Fruit fly (Drosophila melanogaster) whole organism, wandering third instar larva: ENCODE measurements around the gene CG13727.

ENCODE experiments used
- Abd-B ChIP-seq: fragments of >200 bp; optimal IDR thresholded peaks from 2 replicates; lab custom pipeline; 2017; ENCODE audit warnings: missing biosample characterization, missing genetic modification characterization
- CG9705 ChIP-seq: fragments of 200-800 bp; sonication (Bioruptor generic); optimal IDR thresholded peaks from 2 replicates; lab custom pipeline; 2018; ENCODE audit warnings: missing biosample characterization, mild to moderate bottlenecking, missing genetic modification characterization
- Dif ChIP-seq: fragments of 200-275, 200-300 bp; sonication (Bioruptor generic); optimal IDR thresholded peaks from 2 replicates; lab custom pipeline; 2018; ENCODE audit warnings: missing biosample characterization, missing genetic modification characterization; ENCODE audit not compliant: partially characterized antibody
- Hr78 ChIP-seq: fragments of >200 bp; optimal IDR thresholded peaks from 2 replicates; lab custom pipeline; 2017; ENCODE audit warnings: missing biosample characterization, missing genetic modification characterization
- Hr83 ChIP-seq: fragments of 200-300 bp; sonication (Bioruptor generic); optimal IDR thresholded peaks from 2 replicates; lab custom pipeline; 2016; ENCODE audit warnings: missing biosample characterization, mild to moderate bottlenecking, missing genetic modification characterization, moderate library complexity; ENCODE audit not compliant: poor library complexity, severe bottlenecking
- Mio ChIP-seq: sonication (Bioruptor generic); optimal IDR thresholded peaks from 2 replicates; lab custom pipeline; 2016; ENCODE audit warnings: missing biosample characterization, missing genetic modification characterization
- Myc ChIP-seq: fragments of >200 bp; optimal IDR thresholded peaks from 2 replicates; lab custom pipeline; 2017
- N ChIP-seq: fragments of >200 bp; optimal IDR thresholded peaks from 2 replicates; lab custom pipeline; 2018; ENCODE audit warnings: missing biosample characterization, missing external identifiers, missing genetic modification characterization
- Rel ChIP-seq, 2 experiments: fragments of 200-800 bp; sonication (Bioruptor generic) in 1 of 2; optimal IDR thresholded peaks; 2 replicates in 1 of 2; 3 replicates in 1 of 2; lab custom pipeline; 2016 to 2019; ENCODE audit warnings: mild to moderate bottlenecking in 2 of 2, missing biosample characterization in 2 of 2, missing genetic modification characterization in 2 of 2, moderate library complexity in 1 of 2
- dsf ChIP-seq: sonication (Bioruptor generic); optimal IDR thresholded peaks from 2 replicates; lab custom pipeline; 2016; ENCODE audit warnings: missing biosample characterization, missing genetic modification characterization, borderline replicate concordance
- pan ChIP-seq: fragments of >200 bp; optimal IDR thresholded peaks from 2 replicates; lab custom pipeline; 2017
- psq ChIP-seq: fragments of 200-800 bp; sonication (Bioruptor generic); optimal IDR thresholded peaks from 3 replicates; lab custom pipeline; 2017; ENCODE audit warnings: missing biosample characterization, mild to moderate bottlenecking, missing genetic modification characterization, moderate library complexity
- sage ChIP-seq: fragments of 200-800 bp; sonication (Bioruptor generic); optimal IDR thresholded peaks from 2 replicates; lab custom pipeline; 2016; ENCODE audit warnings: missing biosample characterization, mild to moderate bottlenecking, missing genetic modification characterization
- tai ChIP-seq: sonication (Bioruptor generic); optimal IDR thresholded peaks from 2 replicates; lab custom pipeline; 2016; ENCODE audit warnings: missing biosample characterization, missing genetic modification characterization

dm6 chr3L:17325418-17325817 lies 15.7 kb downstream of the CG13727 start, which contains the start of gene CG13725:
- TF ChIP-seq dsf (GFP tag; lab: Kevin White, UChicago) = no peak
- TF ChIP-seq pan (lab: Kevin White, UChicago) = no peak
- TF ChIP-seq psq (GFP tag; lab: Kevin White, UChicago) = no peak
- no peak for TF ChIP-seq N (GFP tag; lab: Kevin White, UChicago)
- no peak for TF ChIP-seq Rel (GFP tag; optimal IDR thresholded peaks at IDR 0.05; lab: Kevin White, UChicago)
- TF ChIP-seq Rel (tag; optimal IDR thresholded peaks at IDR 0.05; lab: Kevin White, UChicago) = no peak
- no peak for TF ChIP-seq sage (GFP tag; lab: Kevin White, UChicago)
- TF ChIP-seq CG9705 = no peak
- TF ChIP-seq Myc (lab: Kevin White, UChicago) = no peak
- no peak for TF ChIP-seq Hr83 (GFP tag; lab: Kevin White, UChicago)
- TF ChIP-seq Mio (GFP tag; lab: Kevin White, UChicago) = no peak
- TF ChIP-seq Hr78 (GFP tag; lab: Kevin White, UChicago) = no peak
- TF ChIP-seq tai (GFP tag; lab: Kevin White, UChicago) = no peak
- no peak for TF ChIP-seq Dif
- TF ChIP-seq Abd-B = no peak
